Fruit fly (Drosophila melanogaster): Measurements from ENCODE around the gene CG11656.

The CG11656 gene

DNA sequence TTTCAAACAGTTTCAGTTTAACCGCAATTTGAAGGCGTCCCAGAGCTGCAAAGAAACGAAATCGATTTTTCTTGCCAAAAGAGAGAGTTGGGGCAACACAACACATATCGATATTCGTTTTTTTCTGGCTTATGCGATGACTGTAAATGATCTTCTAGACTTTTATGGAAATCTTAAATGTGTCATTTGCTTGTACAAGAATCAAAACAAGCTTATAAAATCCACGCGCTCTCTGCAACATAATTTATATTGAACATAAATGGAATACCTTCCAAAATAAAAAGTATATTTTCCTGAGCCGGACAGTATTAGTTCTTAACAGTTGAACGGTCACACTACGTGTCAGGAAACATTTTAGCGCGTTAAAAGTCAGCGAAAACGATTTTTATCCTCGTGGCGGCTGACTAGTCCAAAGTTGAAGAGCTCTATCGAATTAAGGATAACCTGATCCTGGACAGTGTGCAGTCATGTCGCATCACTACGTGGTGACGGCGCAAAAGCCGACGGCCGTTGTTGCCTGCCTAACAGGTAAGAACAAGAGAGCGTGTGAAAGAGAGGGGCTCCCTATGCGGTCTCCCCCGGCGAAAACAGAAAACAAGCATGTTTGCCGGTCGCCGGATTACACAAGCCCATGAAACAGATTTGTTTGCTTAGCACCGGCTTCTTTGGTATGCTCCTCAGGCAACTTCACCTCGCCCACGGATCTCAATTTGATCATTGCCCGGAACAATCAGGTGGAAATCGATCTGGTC lies 42.4 kb downstream of the CG11656 start, which contains the start of gene pic (continued):
- TF ChIP-seq YL-1 (GFP tag; optimal IDR thresholded peaks at IDR 0.05) (peak; percentile 55), CG10321 (GFP tag; IDR thresholded peaks at IDR 0.05) (no peak), CG13123 (GFP tag; optimal IDR thresholded peaks at IDR 0.05) (no peak), CG6813 (GFP tag; optimal IDR thresholded peaks at IDR 0.05) (no peak), CG31224 (GFP tag; IDR thresholded peaks at IDR 0.05) (no peak), org-1 (GFP tag; optimal IDR thresholded peaks at IDR 0.05) (no peak), psq (GFP tag; optimal IDR thresholded peaks at IDR 0.05) (no peak), CG3163 (GFP tag; optimal IDR thresholded peaks at IDR 0.05) (peak; percentile 1), CG9797 (GFP tag; optimal IDR thresholded peaks at IDR 0.05) (peak; percentile 87), fru (optimal IDR thresholded peaks at IDR 0.05) (no peak), tx (GFP tag; optimal IDR thresholded peaks at IDR 0.05) (no peak), Meics (GFP tag; optimal IDR thresholded peaks at IDR 0.05) (no peak), chm (GFP tag; IDR thresholded peaks at IDR 0.05) (no peak), CG15514 (GFP tag; optimal IDR thresholded peaks at IDR 0.05) (peak; percentile 13), knrl (GFP tag; IDR thresholded peaks at IDR 0.05; ENCODE audit: partially characterized antibody) (peak; percentile 85), sna (GFP tag; IDR thresholded peaks at IDR 0.05; ENCODE audit: partially characterized antibody) (peak; percentile 80), Atf6 (GFP tag; IDR thresholded peaks at IDR 0.05) (no peak), Hr51 (GFP tag; optimal IDR thresholded peaks at IDR 0.05) (no peak), CG8359 (GFP tag; optimal IDR thresholded peaks at IDR 0.05; ENCODE audit: borderline replicate concordance) (no peak), zen (tag; optimal IDR thresholded peaks at IDR 0.05) (peak; percentile 24), unpg (GFP tag; optimal IDR thresholded peaks at IDR 0.05) (no peak), CG8944 (GFP tag; optimal IDR thresholded peaks at IDR 0.05) (no peak), Ets97D (GFP tag; optimal IDR thresholded peaks at IDR 0.05) (peak; percentile 86), Blimp-1 (GFP tag; optimal IDR thresholded peaks at IDR 0.05) (no peak), jumu (GFP tag; optimal IDR thresholded peaks at IDR 0.05) (peak; percentile 21), CG11696 (GFP tag; IDR thresholded peaks at IDR 0.05) (no peak), ssp (GFP tag; IDR thresholded peaks at IDR 0.05) (no peak), CG4617 (GFP tag; optimal IDR thresholded peaks at IDR 0.05; ENCODE audit: borderline replicate concordance) (peak; percentile 36), Scr (GFP tag; IDR thresholded peaks at IDR 0.05; ENCODE audit: partially characterized antibody) (peak; percentile 87), z (GFP tag; IDR thresholded peaks at IDR 0.05) (no peak), p53 (GFP tag; optimal IDR thresholded peaks at IDR 0.05) (no peak), ind (GFP tag; optimal IDR thresholded peaks at IDR 0.05) (no peak), Mrtf (GFP tag; IDR thresholded peaks at IDR 0.05) (no peak), CG10366 (GFP tag; IDR thresholded peaks at IDR 0.05) (no peak), ranshi (GFP tag; IDR thresholded peaks at IDR 0.05) (no peak), Side (GFP tag; optimal IDR thresholded peaks at IDR 0.05) (peak; percentile 18), Oaz (GFP tag; IDR thresholded peaks at IDR 0.05) (no peak), CG33213 (GFP tag; optimal IDR thresholded peaks at IDR 0.05) (peak; percentile 37), gem (tag; optimal IDR thresholded peaks at IDR 0.05) (no peak), jigr1 (GFP tag; IDR thresholded peaks at IDR 0.05) (no peak), pfk (GFP tag; optimal IDR thresholded peaks at IDR 0.05) (no peak), CG10431 (GFP tag; optimal IDR thresholded peaks at IDR 0.05) (no peak), scrt (GFP tag; optimal IDR thresholded peaks at IDR 0.05) (no peak), CG2712 (tag; optimal IDR thresholded peaks at IDR 0.05) (peak; percentile 28), ato (GFP tag; IDR thresholded peaks at IDR 0.05; ENCODE audit: partially characterized antibody) (peak; percentile 62), CG8478 (optimal IDR thresholded peaks at IDR 0.05) (no peak), CG12219 (GFP tag; optimal IDR thresholded peaks at IDR 0.05) (no peak)

All from whole organism, embryonic.